Fruit fly (Drosophila melanogaster) whole organism, pupa: Measurements from ENCODE around the gene CG6937.
A peak's percentile ranks its signal among the peaks of the same experiment; 100 is the strongest.

Experiments
- CG10348 ChIP-seq: fragments of 200-800 bp; sonication (Bioruptor generic); IDR thresholded peaks from 2 replicates; pipeline ENCODE4 v1.3.6; 2022; ENCODE audit warnings: missing biosample characterization, missing genetic modification characterization
- CG13204 ChIP-seq: fragments of 200-800 bp; sonication (Bioruptor generic); optimal IDR thresholded peaks from 2 replicates; lab custom pipeline; 2018; ENCODE audit warnings: missing biosample characterization, mild to moderate bottlenecking, missing genetic modification characterization, moderate library complexity
- CG14655 ChIP-seq: fragments of 200-800 bp; sonication (Bioruptor generic); optimal IDR thresholded peaks from 3 replicates; lab custom pipeline; 2017; ENCODE audit warnings: mild to moderate bottlenecking, missing biosample characterization, missing genetic modification reagents, missing genetic modification characterization
- CG15710 ChIP-seq: fragments of 200-800 bp; sonication (Bioruptor generic); optimal IDR thresholded peaks from 2 replicates; lab custom pipeline; 2018; ENCODE audit warnings: missing biosample characterization, mild to moderate bottlenecking, missing genetic modification characterization, moderate library complexity
- CG17806 ChIP-seq: fragments of 200-800 bp; sonication (Bioruptor generic); optimal IDR thresholded peaks from 2 replicates; lab custom pipeline; 2018; ENCODE audit warnings: missing biosample characterization, mild to moderate bottlenecking, missing genetic modification characterization, moderate library complexity
- CG32121 ChIP-seq: fragments of 200-800 bp; sonication (Bioruptor generic); IDR thresholded peaks from 2 replicates; pipeline ENCODE4 v1.3.6; 2022; ENCODE audit warnings: missing biosample characterization, missing genetic modification characterization
- CG34367 ChIP-seq: fragments of 200-800 bp; sonication (Bioruptor generic); optimal IDR thresholded peaks from 2 replicates; lab custom pipeline; 2018; ENCODE audit warnings: missing biosample characterization, mild to moderate bottlenecking, missing genetic modification characterization
- CG4496 ChIP-seq: fragments of 200-800 bp; sonication (Bioruptor generic); IDR thresholded peaks from 3 replicates; pipeline ENCODE4 v1.3.6; 2022; ENCODE audit warnings: missing biosample characterization, missing genetic modification characterization
- CG8159 ChIP-seq: fragments of 200-800 bp; sonication (Bioruptor generic); optimal IDR thresholded peaks from 3 replicates; lab custom pipeline; 2018; ENCODE audit warnings: missing biosample characterization, mild to moderate bottlenecking, missing genetic modification characterization, moderate library complexity
- CG8301 ChIP-seq: fragments of 200-800 bp; sonication (Bioruptor generic); optimal IDR thresholded peaks from 2 replicates; lab custom pipeline; 2018; ENCODE audit warnings: missing biosample characterization, mild to moderate bottlenecking, missing genetic modification characterization
- CG9948 ChIP-seq: fragments of 200-800 bp; sonication (Bioruptor generic); optimal IDR thresholded peaks from 2 replicates; lab custom pipeline; 2018; ENCODE audit warnings: missing biosample characterization, mild to moderate bottlenecking, missing genetic modification characterization, moderate library complexity
- D1 ChIP-seq: fragments of 200-800 bp; sonication (Bioruptor generic); optimal IDR thresholded peaks from 2 replicates; lab custom pipeline; 2018; ENCODE audit warnings: missing biosample characterization, mild to moderate bottlenecking, missing genetic modification characterization, moderate library complexity
- EcR ChIP-seq: fragments of 200-800 bp; sonication (Bioruptor generic); optimal IDR thresholded peaks from 3 replicates; lab custom pipeline; 2019; ENCODE audit warnings: missing biosample characterization, missing genetic modification characterization, mild to moderate bottlenecking, moderate library complexity, missing genetic modification reagents
- Ets98B ChIP-seq: fragments of 200-800 bp; sonication (Bioruptor generic); IDR thresholded peaks from 2 replicates; pipeline ENCODE4 v1.3.6; 2022; ENCODE audit warnings: missing biosample characterization, missing genetic modification characterization
- Pif1A ChIP-seq: fragments of 200-800 bp; sonication (Bioruptor generic); optimal IDR thresholded peaks from 3 replicates; lab custom pipeline; 2016; ENCODE audit warnings: missing biosample characterization, missing genetic modification characterization
- Pif1B ChIP-seq: fragments of 200-800 bp; sonication (Bioruptor generic); optimal IDR thresholded peaks from 3 replicates; lab custom pipeline; 2016; ENCODE audit warnings: missing biosample characterization, missing genetic modification characterization
- Snoo ChIP-seq: fragments of 200-800 bp; sonication (Bioruptor generic); optimal IDR thresholded peaks from 3 replicates; lab custom pipeline; 2017; ENCODE audit warnings: missing biosample characterization, mild to moderate bottlenecking, missing genetic modification characterization, inconsistent platforms
- fd96Ca ChIP-seq: fragments of 200-800 bp; sonication (Bioruptor generic); IDR thresholded peaks from 3 replicates; pipeline ENCODE4 v1.3.6; 2022; ENCODE audit warnings: missing biosample characterization, missing genetic modification characterization
- gl ChIP-seq: fragments of 200-800 bp; sonication (Bioruptor generic); optimal IDR thresholded peaks from 2 replicates; lab custom pipeline; 2018; ENCODE audit warnings: missing biosample characterization, mild to moderate bottlenecking, missing genetic modification characterization
- rn ChIP-seq: fragments of 200-800 bp; sonication (Bioruptor generic); IDR thresholded peaks from 2 replicates; pipeline ENCODE4 v1.3.6; 2022; ENCODE audit warnings: missing biosample characterization, missing genetic modification characterization

CG6937 gene

DNA sequence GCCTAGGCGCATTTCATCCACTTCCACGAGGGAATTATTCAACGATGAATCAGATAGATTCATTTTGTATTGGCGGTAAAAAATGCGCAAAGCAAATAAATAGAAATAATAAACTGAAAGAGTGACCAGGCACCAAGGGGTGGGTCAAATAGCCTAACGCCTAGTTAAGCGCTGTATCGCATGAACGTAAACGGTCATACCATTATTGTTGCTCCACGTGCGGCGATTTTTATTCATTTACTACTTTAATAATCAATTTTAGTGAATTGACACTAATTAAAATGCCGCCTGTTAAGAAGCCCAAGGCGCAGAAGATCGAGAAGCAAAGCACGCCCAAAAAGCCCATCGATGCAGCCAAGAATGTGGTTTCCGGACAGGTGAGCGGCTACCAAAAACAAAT lies at the start of gene CG6937, which contains the start of gene CG33107:
TSS of gene CG6937 (plus strand) at position 192 of the 400 bp plus-strand sequence.
TSS of gene CG33107 (minus strand) at position 137 of the 400 bp plus-strand sequence.
- no peak for TF ChIP-seq CG8159 (tag; lab: Kevin White, UChicago)
- TF ChIP-seq CG9948: no peak
- TF ChIP-seq gl (tag; lab: Kevin White, UChicago): no peak

DNA sequence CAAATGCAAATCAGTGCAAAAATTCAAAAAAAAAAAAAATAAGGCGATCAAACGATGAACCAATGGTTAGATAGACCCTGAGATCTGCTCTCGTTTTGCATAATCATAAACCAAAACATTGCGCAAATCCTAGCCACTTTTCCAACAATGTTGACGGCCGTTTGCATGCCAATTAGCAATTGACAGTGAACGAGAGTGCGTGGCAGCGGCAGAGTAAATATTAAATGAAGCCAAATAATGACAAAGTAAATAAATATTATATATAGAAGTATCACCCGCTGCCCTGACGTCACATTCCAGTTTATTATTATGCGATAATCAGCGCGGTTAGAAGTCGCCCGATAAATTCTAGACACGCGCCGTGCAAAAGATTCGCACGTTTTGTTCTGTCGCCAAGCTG lies 48.6 kb upstream of the CG6937 start:
- TF ChIP-seq Snoo (no peak), CG4496 (GFP tag; lab: Robert Waterston, UW) (no peak), CG14655 (GFP tag; lab: Kevin White, UChicago) (no peak), CG17806 (no peak), CG8301 (tag; lab: Kevin White, UChicago) (no peak), rn (GFP tag; lab: Robert Waterston, UW) (no peak), CG13204 (no peak), D1 (tag; lab: Kevin White, UChicago) (no peak)

DNA sequence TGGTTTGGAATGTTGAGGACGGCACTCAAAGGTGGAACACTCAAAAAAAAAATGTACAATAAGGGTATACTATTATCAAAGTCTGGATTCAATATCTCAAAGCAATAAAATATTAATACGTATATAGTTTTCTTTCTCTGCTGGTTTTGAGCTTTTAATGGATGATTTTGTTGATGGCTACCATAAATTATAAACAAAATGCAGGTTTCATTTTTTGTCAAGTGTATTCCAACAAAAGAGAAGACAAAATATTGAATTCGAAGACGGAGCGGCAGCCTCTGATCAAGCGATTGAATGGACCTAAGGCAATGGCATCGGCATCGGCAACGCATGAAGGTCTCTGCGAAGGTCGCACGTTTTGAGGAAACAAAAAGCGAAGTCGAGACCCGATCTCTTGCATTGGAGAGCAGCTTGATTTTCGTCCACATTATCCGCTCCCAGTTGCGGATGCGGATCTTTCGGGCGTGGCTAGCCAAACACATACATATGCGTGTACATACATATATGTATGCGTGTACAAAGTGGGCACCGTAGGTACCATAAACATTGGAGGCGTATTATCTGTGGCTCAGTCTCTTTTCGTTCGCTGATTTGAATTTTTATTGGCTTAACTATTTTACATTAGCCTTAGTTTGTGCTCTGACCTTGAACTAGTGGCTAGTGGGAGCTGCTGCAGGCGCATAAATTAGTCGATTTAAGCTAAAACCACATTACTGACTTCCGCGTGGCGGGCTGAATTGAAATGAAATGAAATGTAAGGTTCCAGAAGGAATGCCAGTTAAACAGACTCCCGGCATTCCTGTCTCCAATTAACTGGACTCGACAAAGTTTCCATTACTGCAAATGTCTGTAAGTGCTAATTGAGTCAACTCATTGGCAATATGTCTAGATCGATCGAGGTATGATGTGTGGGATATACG lies 47.8 kb upstream of the CG6937 start:
- TF ChIP-seq CG14655 (GFP tag; lab: Kevin White, UChicago) (peak; percentile 38), D1 (tag; lab: Kevin White, UChicago) (peak; percentile 39), CG34367 (peak; percentile 80), gl (tag; lab: Kevin White, UChicago) (peak; percentile 64), CG13204 (peak; percentile 52), fd96Ca (GFP tag; lab: Robert Waterston, UW) (no peak), CG8301 (tag; lab: Kevin White, UChicago) (no peak), CG17806 (peak; percentile 89), Snoo (peak; percentile 54), CG15710 (tag; lab: Kevin White, UChicago) (peak; percentile 83), Pif1B (peak; percentile 47), CG9948 (peak; percentile 82), CG8159 (tag; lab: Kevin White, UChicago) (peak; percentile 89), Pif1A (GFP tag; lab: Kevin White, UChicago) (peak; percentile 59), rn (GFP tag; lab: Robert Waterston, UW) (no peak), EcR (GFP tag; lab: Kevin White, UChicago) (peak; percentile 81)

DNA sequence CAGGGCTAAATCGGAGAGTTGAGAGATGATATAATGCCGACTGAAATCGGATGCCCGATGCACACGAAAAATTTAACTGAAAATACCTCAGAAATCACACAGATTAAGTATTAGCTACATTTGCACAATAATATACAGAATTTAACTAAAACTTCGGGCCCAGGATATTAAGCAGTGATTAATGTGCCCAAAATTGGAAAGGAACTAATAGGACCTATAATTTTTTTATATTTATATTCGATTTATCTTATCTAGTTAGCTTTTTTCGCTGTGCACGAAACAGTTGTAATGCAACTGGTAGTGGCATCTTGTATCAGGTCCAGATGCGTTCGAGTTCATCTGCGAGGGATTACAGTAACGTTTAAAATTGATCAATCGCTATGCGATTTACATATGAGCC lies 45.7 kb upstream of the CG6937 start:
- TF ChIP-seq Ets98B (GFP tag; lab: Robert Waterston, UW): no peak
- peak; percentile 16 for TF ChIP-seq Pif1A (GFP tag; lab: Kevin White, UChicago)
- TF ChIP-seq CG8301 (tag; lab: Kevin White, UChicago): no peak
- no peak for TF ChIP-seq Snoo
- TF ChIP-seq CG13204: no peak
- TF ChIP-seq CG15710 (tag; lab: Kevin White, UChicago): peak; percentile 23
- no peak for TF ChIP-seq CG14655 (GFP tag; lab: Kevin White, UChicago)
- TF ChIP-seq CG4496 (GFP tag; lab: Robert Waterston, UW): no peak
- no peak for TF ChIP-seq rn (GFP tag; lab: Robert Waterston, UW)
- TF ChIP-seq CG8159 (tag; lab: Kevin White, UChicago): peak; percentile 50
- no peak for TF ChIP-seq CG10348 (GFP tag; lab: Robert Waterston, UW)
- peak; percentile 17 for TF ChIP-seq CG9948
- TF ChIP-seq CG34367: no peak
- TF ChIP-seq CG17806: peak; percentile 1
- TF ChIP-seq EcR (GFP tag; lab: Kevin White, UChicago): no peak
- no peak for TF ChIP-seq Pif1B
- no peak for TF ChIP-seq D1 (tag; lab: Kevin White, UChicago)
- no peak for TF ChIP-seq fd96Ca (GFP tag; lab: Robert Waterston, UW)
- TF ChIP-seq, all 21 proteins: peak for 5

DNA sequence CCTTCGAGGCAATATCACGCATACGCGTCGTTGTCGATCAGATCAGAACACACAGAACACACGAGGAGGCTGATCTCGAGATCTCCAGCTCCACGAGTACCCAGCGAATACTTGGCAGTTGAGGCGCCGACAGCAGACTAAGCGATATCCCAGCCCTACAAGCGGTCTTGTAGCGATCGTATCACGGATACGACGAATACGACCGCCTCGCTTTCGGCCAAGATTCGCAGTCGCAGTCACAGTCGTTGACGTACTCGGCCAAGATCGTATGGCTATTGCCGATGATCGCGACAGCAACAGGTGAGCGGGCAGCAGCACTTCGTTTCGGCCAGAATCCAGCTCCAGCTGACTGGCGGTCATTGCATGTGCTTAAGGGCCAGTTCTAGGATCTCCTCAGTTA lies 44.8 kb upstream of the CG6937 start, which contains the start of gene CG5326:
TSS of gene CG5326 (minus strand) at position 158 of the 400 bp plus-strand sequence.
- TF ChIP-seq gl (tag; lab: Kevin White, UChicago): peak; percentile 3
- peak; percentile 13 for TF ChIP-seq CG15710 (tag; lab: Kevin White, UChicago)
- no peak for TF ChIP-seq CG8301 (tag; lab: Kevin White, UChicago)
- peak; percentile 84 for TF ChIP-seq CG13204
- TF ChIP-seq EcR (GFP tag; lab: Kevin White, UChicago): peak; percentile 74
- peak; percentile 5 for TF ChIP-seq CG8159 (tag; lab: Kevin White, UChicago)

DNA sequence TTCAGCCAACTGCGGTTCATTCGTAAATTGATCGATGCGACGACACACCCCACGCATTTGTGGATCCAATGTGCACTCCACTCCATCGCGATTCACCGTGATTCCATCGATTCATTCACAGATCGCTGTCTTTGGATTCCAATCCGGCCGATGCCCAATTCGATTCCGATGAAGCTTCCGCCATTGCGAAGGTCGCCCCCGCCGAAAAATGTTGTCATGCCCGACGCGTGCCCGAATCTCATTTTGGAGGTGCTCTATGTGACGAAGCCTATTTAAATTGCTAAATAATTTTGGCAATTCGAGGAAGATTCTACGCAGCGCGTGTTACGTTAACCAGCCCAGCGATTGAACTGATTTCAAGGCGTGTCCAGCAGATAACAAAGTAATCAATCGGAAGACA lies 43.9 kb upstream of the CG6937 start:
- no peak for TF ChIP-seq EcR (GFP tag; lab: Kevin White, UChicago)
- no peak for TF ChIP-seq CG8301 (tag; lab: Kevin White, UChicago)
- no peak for TF ChIP-seq CG32121 (GFP tag; lab: Robert Waterston, UW)
- no peak for TF ChIP-seq CG9948
- no peak for TF ChIP-seq CG10348 (GFP tag; lab: Robert Waterston, UW)
- no peak for TF ChIP-seq gl (tag; lab: Kevin White, UChicago)
- TF ChIP-seq CG14655 (GFP tag; lab: Kevin White, UChicago): no peak
- no peak for TF ChIP-seq Snoo
- no peak for TF ChIP-seq CG4496 (GFP tag; lab: Robert Waterston, UW)
- no peak for TF ChIP-seq CG8159 (tag; lab: Kevin White, UChicago)
- no peak for TF ChIP-seq CG34367
- TF ChIP-seq CG15710 (tag; lab: Kevin White, UChicago): no peak
- TF ChIP-seq, all 21 proteins: peak for 0
